Worm (Caenorhabditis elegans) whole organism, young adult: ENCODE results near the gene C35B1.8.

Experiments used
- K12H6.12 ChIP-seq: fragments of 200-800 bp; sonication (Bioruptor generic); optimal IDR thresholded peaks from 2 replicates; lab custom pipeline; 2018; ENCODE audit warnings: mild to moderate bottlenecking, missing genetic modification characterization, missing compliant biosample characterization
- attf-6 ChIP-seq: fragments of 200-800 bp; sonication (Bioruptor generic); IDR thresholded peaks from 2 replicates; pipeline ENCODE4 v1.3.6; 2022; ENCODE audit warnings: missing genetic modification reagents, missing genetic modification characterization, missing compliant biosample characterization
- ceh-58 ChIP-seq: fragments of 200-800 bp; sonication (Bioruptor generic); IDR thresholded peaks from 2 replicates; pipeline ENCODE4 v1.3.6; 2022; ENCODE audit warnings: missing genetic modification characterization, missing compliant biosample characterization
- chd-7 ChIP-seq: sonication (generic microtip); optimal IDR thresholded peaks from 2 replicates; lab custom pipeline; 2016; ENCODE audit warnings: mild to moderate bottlenecking, missing genetic modification characterization, moderate library complexity, missing compliant biosample characterization
- egrh-3 ChIP-seq: fragments of 200-800 bp; sonication (Bioruptor generic); IDR thresholded peaks from 2 replicates; pipeline ENCODE4 v1.3.6; 2022; ENCODE audit warnings: missing genetic modification reagents, missing genetic modification characterization, missing compliant biosample characterization
- lag-1 ChIP-seq: fragments of 200-800 bp; sonication (Bioruptor generic); IDR thresholded peaks from 2 replicates; pipeline ENCODE4 v1.3.6; 2022; ENCODE audit warnings: missing genetic modification reagents, missing genetic modification characterization, missing compliant biosample characterization
- nfya-1 ChIP-seq: sonication (generic microtip); optimal IDR thresholded peaks from 2 replicates; lab custom pipeline; 2017; ENCODE audit warnings: antibody characterized with exemption, missing compliant biosample characterization, missing genetic modification characterization, borderline replicate concordance; ENCODE audit not compliant: insufficient read depth
- nhr-90 ChIP-seq: sonication (generic microtip); optimal IDR thresholded peaks from 2 replicates; lab custom pipeline; 2016; ENCODE audit warnings: missing genotype, mild to moderate bottlenecking, missing genetic modification characterization, missing compliant biosample characterization
- ztf-6 ChIP-seq: fragments of 200-800 bp; sonication (Bioruptor generic); IDR thresholded peaks from 2 replicates; pipeline ENCODE4 v1.3.6; 2022; ENCODE audit warnings: missing genetic modification reagents, missing genetic modification characterization, missing compliant biosample characterization

DNA sequence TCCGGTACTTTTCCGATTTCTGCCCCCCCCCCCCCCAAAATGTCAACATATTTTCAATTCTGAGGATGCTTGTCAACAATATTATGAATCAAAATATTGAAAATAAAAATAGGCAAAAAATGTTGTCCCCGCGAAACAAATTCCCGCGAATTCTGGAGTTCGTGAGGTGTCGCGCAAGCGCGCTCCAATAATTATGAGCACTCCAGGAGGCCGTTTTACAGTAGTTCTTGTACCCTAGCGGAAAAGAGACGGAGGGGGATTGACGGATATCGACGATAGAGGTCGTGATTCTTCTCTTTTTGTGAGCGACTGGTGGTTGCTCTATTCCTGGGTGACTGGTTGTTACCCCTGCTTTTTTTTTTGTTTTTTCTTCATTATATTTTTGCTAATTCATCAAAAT, 8.0 kb downstream of the C35B1.8 start:
- TF ChIP-seq egrh-3 (GFP tag; lab: Robert Waterston, UW) (no peak), chd-7 (tag; lab: Kevin White, UChicago) (no peak), K12H6.12 (no peak), nfya-1 (tag; lab: Kevin White, UChicago) (no peak), ztf-6 (GFP tag; lab: Robert Waterston, UW) (no peak), lag-1 (no peak), attf-6 (GFP tag; lab: Robert Waterston, UW) (no peak), nhr-90 (tag; lab: Kevin White, UChicago) (no peak), ceh-58 (GFP tag; lab: Robert Waterston, UW) (no peak)
